Fruit fly (Drosophila melanogaster) whole organism, embryonic: ENCODE results near the gene Lip3.

ENCODE experiments used
- B-H2 ChIP-seq: fragments of 200-800 bp; sonication (Bioruptor generic); optimal IDR thresholded peaks from 2 replicates; lab custom pipeline; 2018; ENCODE audit warnings: missing biosample characterization, mild to moderate bottlenecking, missing genetic modification characterization
- CG11456 ChIP-seq: fragments of 200-800 bp; sonication (Bioruptor generic); IDR thresholded peaks from 3 replicates; pipeline ENCODE4 v1.3.6; 2022; ENCODE audit warnings: missing biosample characterization, missing genetic modification characterization
- CG11696 ChIP-seq: fragments of 200-800 bp; sonication (Bioruptor generic); IDR thresholded peaks from 2 replicates; pipeline ENCODE4 v1.3.6; 2022; ENCODE audit warnings: missing biosample characterization, missing genetic modification characterization
- CG12769 ChIP-seq: fragments of 200-800 bp; sonication (Bioruptor generic); optimal IDR thresholded peaks from 2 replicates; lab custom pipeline; 2019; ENCODE audit warnings: missing biosample characterization, mild to moderate bottlenecking, missing genetic modification characterization, moderate library complexity
- CG13775 ChIP-seq: fragments of 200-800 bp; sonication (Bioruptor generic); optimal IDR thresholded peaks from 3 replicates; lab custom pipeline; 2017; ENCODE audit warnings: missing biosample characterization, mild to moderate bottlenecking, missing genetic modification characterization
- CG14441 ChIP-seq: fragments of 200-800 bp; sonication (Bioruptor generic); IDR thresholded peaks from 2 replicates; pipeline ENCODE4 v1.3.6; 2022; ENCODE audit warnings: missing biosample characterization, missing genetic modification characterization
- CG14965 ChIP-seq: fragments of 200-800 bp; sonication (Bioruptor generic); optimal IDR thresholded peaks from 2 replicates; lab custom pipeline; 2016; ENCODE audit warnings: missing biosample characterization, missing genetic modification characterization, borderline replicate concordance
- CG1792 ChIP-seq: fragments of 200-800 bp; sonication (Bioruptor generic); optimal IDR thresholded peaks from 2 replicates; lab custom pipeline; 2016; ENCODE audit warnings: missing biosample characterization, missing genetic modification characterization
- CG18262 ChIP-seq: fragments of 200-800 bp; optimal IDR thresholded peaks from 3 replicates; lab custom pipeline; 2019; ENCODE audit warnings: missing biosample characterization, mild to moderate bottlenecking, missing genetic modification characterization, moderate library complexity
- CG2116 ChIP-seq: fragments of 200-800 bp; sonication (Bioruptor generic); optimal IDR thresholded peaks from 3 replicates; lab custom pipeline; 2018; ENCODE audit warnings: missing biosample characterization, mild to moderate bottlenecking, missing genetic modification characterization
- CG2120 ChIP-seq: fragments of 200-800 bp; sonication (Bioruptor generic); optimal IDR thresholded peaks from 3 replicates; lab custom pipeline; 2016; ENCODE audit warnings: missing biosample characterization, missing genetic modification characterization
- CG2199 ChIP-seq: fragments of 200-800 bp; sonication (Bioruptor generic); IDR thresholded peaks from 3 replicates; pipeline ENCODE4 v1.3.6; 2022; ENCODE audit warnings: missing biosample characterization, missing genetic modification characterization
- CG34422 ChIP-seq: fragments of 200-800 bp; sonication (Bioruptor generic); IDR thresholded peaks from 3 replicates; pipeline ENCODE4 v1.3.6; 2022; ENCODE audit warnings: missing biosample characterization, missing genetic modification characterization
- CG3726 ChIP-seq: fragments of 200-800 bp; sonication (Bioruptor generic); IDR thresholded peaks from 3 replicates; pipeline ENCODE4, ENCODE4 v1.3.6; 2022; ENCODE audit warnings: missing biosample characterization, missing genetic modification characterization
- CG4328 ChIP-seq: fragments of 200-800 bp; sonication (Bioruptor generic); optimal IDR thresholded peaks from 3 replicates; lab custom pipeline; 2017; ENCODE audit warnings: missing biosample characterization, missing genetic modification reagents, missing genetic modification characterization
- CG8944 ChIP-seq: fragments of 200-800 bp; sonication (Bioruptor generic); optimal IDR thresholded peaks from 3 replicates; lab custom pipeline; 2016; ENCODE audit warnings: missing biosample characterization, missing genetic modification characterization
- CG9215 ChIP-seq: fragments of 200-800 bp; sonication (Bioruptor generic); IDR thresholded peaks from 2 replicates; pipeline ENCODE4 v1.3.6; 2022; ENCODE audit warnings: missing biosample characterization, missing genetic modification characterization
- CG9797 ChIP-seq: fragments of 200-800 bp; sonication (Bioruptor generic); optimal IDR thresholded peaks from 3 replicates; lab custom pipeline; 2018; ENCODE audit warnings: missing biosample characterization, mild to moderate bottlenecking, missing genetic modification characterization
- D19A ChIP-seq: fragments of 200-800 bp; optimal IDR thresholded peaks from 3 replicates; lab custom pipeline; 2019; ENCODE audit warnings: missing biosample characterization, mild to moderate bottlenecking, missing genetic modification characterization, moderate library complexity
- Dad ChIP-seq: fragments of 200-800 bp; sonication (Bioruptor generic); optimal IDR thresholded peaks from 3 replicates; lab custom pipeline; 2016; ENCODE audit warnings: missing biosample characterization, missing genetic modification characterization
- Deaf1 ChIP-seq: fragments of 200-800 bp; optimal IDR thresholded peaks from 3 replicates; lab custom pipeline; 2019; ENCODE audit warnings: missing biosample characterization, mild to moderate bottlenecking, missing genetic modification characterization, moderate library complexity
- Dll ChIP-seq: fragments of 200-800 bp; sonication (Bioruptor generic); IDR thresholded peaks from 4 replicates; pipeline ENCODE4 v1.3.6; 2022; ENCODE audit warnings: missing biosample characterization, missing genetic modification characterization; ENCODE audit not compliant: partially characterized antibody
- Hr39 ChIP-seq: fragments of >200 bp; optimal IDR thresholded peaks from 2 replicates; lab custom pipeline; 2017
- Lhr ChIP-seq: fragments of 200-800 bp; sonication (Bioruptor generic); optimal IDR thresholded peaks from 3 replicates; lab custom pipeline; 2017; ENCODE audit warnings: mild to moderate bottlenecking, missing biosample characterization, missing genetic modification reagents, missing genetic modification characterization
- Neu2 ChIP-seq: fragments of 200-800 bp; sonication (Bioruptor generic); optimal IDR thresholded peaks from 3 replicates; lab custom pipeline; 2016; ENCODE audit warnings: missing biosample characterization, missing genetic modification characterization, borderline replicate concordance
- PHDP ChIP-seq: fragments of 200-800 bp; sonication (Bioruptor generic); optimal IDR thresholded peaks from 3 replicates; lab custom pipeline; 2018; ENCODE audit warnings: missing biosample characterization, mild to moderate bottlenecking, missing genetic modification characterization, moderate library complexity
- Side ChIP-seq: fragments of 200-800 bp; sonication (Bioruptor generic); optimal IDR thresholded peaks from 2 replicates; lab custom pipeline; 2016; ENCODE audit warnings: missing biosample characterization, missing genetic modification characterization
- abd-A ChIP-seq: fragments of 200-800 bp; sonication (Bioruptor generic); optimal IDR thresholded peaks from 3 replicates; lab custom pipeline; 2019; ENCODE audit warnings: missing biosample characterization, mild to moderate bottlenecking, missing genetic modification characterization, moderate library complexity
- ase ChIP-seq: fragments of 200-800 bp; sonication (Bioruptor generic); IDR thresholded peaks from 3 replicates; pipeline ENCODE4 v1.3.6; 2022; ENCODE audit warnings: missing biosample characterization, missing genetic modification characterization
- ash1 ChIP-seq: fragments of 200-800 bp; sonication (Bioruptor generic); optimal IDR thresholded peaks from 2 replicates; lab custom pipeline; 2018; ENCODE audit warnings: missing biosample characterization, mild to moderate bottlenecking, missing genetic modification characterization
- cas ChIP-seq: fragments of 200-800 bp; sonication (Bioruptor generic); IDR thresholded peaks from 2 replicates; pipeline ENCODE4 v1.3.6; 2022; ENCODE audit warnings: missing biosample characterization, missing genetic modification characterization
- fd64A ChIP-seq: fragments of 200-800 bp; sonication (Bioruptor generic); optimal IDR thresholded peaks from 3 replicates; lab custom pipeline; 2018; ENCODE audit warnings: missing biosample characterization, mild to moderate bottlenecking, missing genetic modification characterization
- gem ChIP-seq: fragments of 200-800 bp; sonication (Bioruptor generic); optimal IDR thresholded peaks from 2 replicates; lab custom pipeline; 2019; ENCODE audit warnings: missing biosample characterization, mild to moderate bottlenecking, missing genetic modification characterization, moderate library complexity
- grn ChIP-seq: fragments of 200-800 bp; sonication (Bioruptor generic); optimal IDR thresholded peaks from 3 replicates; lab custom pipeline; 2017; ENCODE audit warnings: missing biosample characterization, missing genetic modification characterization
- gro ChIP-seq: fragments of 200-800 bp; sonication (Bioruptor generic); optimal IDR thresholded peaks from 2 replicates; lab custom pipeline; 2016; ENCODE audit warnings: missing biosample characterization, missing genetic modification characterization
- ind ChIP-seq: fragments of 200-800 bp; sonication (Bioruptor generic); optimal IDR thresholded peaks from 3 replicates; lab custom pipeline; 2016; ENCODE audit warnings: missing biosample characterization, missing genetic modification characterization
- jigr1 ChIP-seq: fragments of 200-800 bp; sonication (Bioruptor generic); IDR thresholded peaks from 3 replicates; pipeline ENCODE4 v1.3.6; 2022; ENCODE audit warnings: missing biosample characterization, missing genetic modification characterization
- jing ChIP-seq: fragments of 200-800 bp; sonication (Bioruptor generic); optimal IDR thresholded peaks from 2 replicates; lab custom pipeline; 2018; ENCODE audit warnings: missing biosample characterization, mild to moderate bottlenecking, missing genetic modification characterization
- klu ChIP-seq: fragments of 200-800 bp; sonication (Bioruptor generic); IDR thresholded peaks from 2 replicates; pipeline ENCODE4 v1.3.6; 2022; ENCODE audit warnings: missing biosample characterization, missing genetic modification characterization
- lola ChIP-seq, 3 experiments: fragments of >200 bp in 2 of 3; fragments of 200-800 bp in 1 of 3; sonication (Bioruptor generic) in 1 of 3; optimal IDR thresholded peaks; 2 replicates each; lab custom pipeline; 2017 to 2019; ENCODE audit warnings: missing biosample characterization in 3 of 3, missing genetic modification characterization in 3 of 3, mild to moderate bottlenecking in 1 of 3, moderate library complexity in 1 of 3
- luna ChIP-seq: fragments of 200-800 bp; sonication (Bioruptor generic); optimal IDR thresholded peaks from 2 replicates; lab custom pipeline; 2016; ENCODE audit warnings: missing biosample characterization, missing genetic modification characterization
- otp ChIP-seq: fragments of 200-800 bp; sonication (Bioruptor generic); IDR thresholded peaks from 3 replicates; pipeline ENCODE4, ENCODE4 v1.3.6; 2022; ENCODE audit warnings: missing biosample characterization, missing genetic modification characterization
- ranshi ChIP-seq: fragments of 200-800 bp; sonication (Bioruptor generic); IDR thresholded peaks from 2 replicates; pipeline ENCODE4 v1.3.6; 2022; ENCODE audit warnings: missing biosample characterization, missing genetic modification characterization
- salm ChIP-seq: fragments of 200-800 bp; sonication (Bioruptor generic); optimal IDR thresholded peaks from 2 replicates; lab custom pipeline; 2018; ENCODE audit warnings: missing biosample characterization, mild to moderate bottlenecking, missing genetic modification characterization
- sim ChIP-seq: fragments of 200-800 bp; sonication (Bioruptor generic); IDR thresholded peaks from 2 replicates; pipeline ENCODE4 v1.3.6; 2022; ENCODE audit warnings: missing biosample characterization, missing genetic modification characterization
- sob ChIP-seq: fragments of 200-800 bp; sonication (Bioruptor generic); IDR thresholded peaks from 2 replicates; pipeline ENCODE4 v1.3.6; 2022; ENCODE audit warnings: missing biosample characterization, missing genetic modification characterization
- ssp ChIP-seq: fragments of 200-800 bp; sonication (Bioruptor generic); IDR thresholded peaks from 2 replicates; pipeline ENCODE4 v1.3.6; 2022; ENCODE audit warnings: missing biosample characterization, missing genetic modification characterization
- tgo ChIP-seq: fragments of 200-800 bp; sonication (Bioruptor generic); IDR thresholded peaks from 3 replicates; pipeline ENCODE4 v1.3.6; 2022; ENCODE audit warnings: missing biosample characterization, missing genetic modification characterization
- trem ChIP-seq: fragments of 200-800 bp; optimal IDR thresholded peaks from 3 replicates; lab custom pipeline; 2019; ENCODE audit warnings: missing biosample characterization, mild to moderate bottlenecking, missing genetic modification characterization, moderate library complexity

Gene Lip3

dm6 chr3R:13364175-13365174, 7.2 kb downstream of the Lip3 start, which contains the start of gene Dic1 (continued):
- TF ChIP-seq B-H2 (peak; percentile 90), CG11696 (GFP tag; lab: Robert Waterston, UW) (peak; percentile 57), cas (GFP tag; lab: Robert Waterston, UW) (peak; percentile 70), jigr1 (GFP tag; lab: Robert Waterston, UW) (peak; percentile 86), CG4328 (GFP tag; lab: Kevin White, UChicago) (peak; percentile 96), grn (GFP tag; lab: Kevin White, UChicago) (peak; percentile 3), abd-A (tag; lab: Kevin White, UChicago) (peak; percentile 64), Neu2 (GFP tag; lab: Kevin White, UChicago) (no peak), trem (tag; lab: Kevin White, UChicago) (peak; percentile 92), CG2116 (peak; percentile 82), ranshi (GFP tag; lab: Robert Waterston, UW) (peak; percentile 89), CG9797 (peak; percentile 41), gem (tag; lab: Kevin White, UChicago) (peak; percentile 98), CG14441 (GFP tag; lab: Robert Waterston, UW) (peak; percentile 89), lola (GFP tag; optimal IDR thresholded peaks at IDR 0.05; lab: Kevin White, UChicago) (peak in 1 of 3 experiments; percentile 97), CG12769 (tag; lab: Kevin White, UChicago) (peak; percentile 100), salm (tag; lab: Kevin White, UChicago) (peak; percentile 94), D19A (peak; percentile 95), CG13775 (peak; percentile 98), Dll (GFP tag; lab: Robert Waterston, UW) (0 out of 4 replicates have a peak, but pooled peaks have one; percentile 30), Side (GFP tag; lab: Kevin White, UChicago) (peak; percentile 76), sob (GFP tag; lab: Robert Waterston, UW) (peak; percentile 89), CG3726 (GFP tag; lab: Robert Waterston, UW) (peak; percentile 67; the same call in 2 of the 3 replicates), Deaf1 (tag; lab: Kevin White, UChicago) (peak; percentile 85), CG2120 (GFP tag; lab: Kevin White, UChicago) (peak; percentile 97), CG11456 (peak; percentile 85), gro (GFP tag; lab: Kevin White, UChicago) (peak; percentile 71), ase (peak; percentile 78; the same call in 2 of the 3 replicates), CG2199 (GFP tag; lab: Robert Waterston, UW) (peak; percentile 77; the same call in 1 of the 3 replicates), Lhr (GFP tag; lab: Kevin White, UChicago) (peak; percentile 79), CG18262 (peak; percentile 98), otp (peak; percentile 71; the same call in 2 of the 3 replicates), CG8944 (GFP tag; lab: Kevin White, UChicago) (peak; percentile 85), luna (GFP tag; lab: Kevin White, UChicago) (peak; percentile 83), tgo (GFP tag; lab: Robert Waterston, UW) (peak; percentile 92), CG9215 (GFP tag; lab: Robert Waterston, UW) (peak; percentile 92), fd64A (GFP tag; lab: Kevin White, UChicago) (peak; percentile 18), Hr39 (lab: Kevin White, UChicago) (no peak), sim (GFP tag; lab: Robert Waterston, UW) (no peak), ash1 (GFP tag; lab: Kevin White, UChicago) (no peak), CG1792 (GFP tag; lab: Kevin White, UChicago) (peak; percentile 84), ind (GFP tag; lab: Kevin White, UChicago) (peak; percentile 95), PHDP (peak; percentile 97), jing (GFP tag; lab: Kevin White, UChicago) (peak; percentile 85), Dad (GFP tag; lab: Kevin White, UChicago) (peak; percentile 83), klu (peak; percentile 92), CG34422 (GFP tag; lab: Robert Waterston, UW) (peak; percentile 88), ssp (peak; percentile 82), CG14965 (GFP tag; lab: Kevin White, UChicago) (no peak)
